Fruit fly (Drosophila melanogaster) whole organism, embryonic: ENCODE results near the gene msopa.

Experiments
- Adf1 ChIP-seq: fragments of 200-800 bp; sonication (Bioruptor generic); IDR thresholded peaks from 2 replicates; pipeline ENCODE4 v1.3.6; 2022; ENCODE audit warnings: missing biosample characterization, missing genetic modification characterization
- BEAF-32 ChIP-seq: fragments of 200-800 bp; sonication (Bioruptor generic); optimal IDR thresholded peaks from 3 replicates; lab custom pipeline; 2017; ENCODE audit warnings: missing biosample characterization, missing genetic modification characterization, mild to moderate bottlenecking, moderate library complexity, missing genetic modification reagents
- CG10267 ChIP-seq: fragments of 200-800 bp; sonication (Bioruptor generic); optimal IDR thresholded peaks from 2 replicates; lab custom pipeline; 2018; ENCODE audit warnings: missing biosample characterization, mild to moderate bottlenecking, missing genetic modification characterization, moderate library complexity
- CG10366 ChIP-seq: fragments of 200-800 bp; sonication (Bioruptor generic); IDR thresholded peaks from 2 replicates; pipeline ENCODE4 v1.3.6; 2022; ENCODE audit warnings: missing biosample characterization, missing genetic modification characterization
- CG10654 ChIP-seq: fragments of 200-800 bp; sonication (Bioruptor generic); optimal IDR thresholded peaks from 2 replicates; lab custom pipeline; 2016; ENCODE audit warnings: missing biosample characterization, missing genetic modification characterization
- CG11085 ChIP-seq: fragments of 200-800 bp; sonication (Bioruptor generic); IDR thresholded peaks from 2 replicates; pipeline ENCODE4 v1.3.6; 2022; ENCODE audit warnings: missing biosample characterization, missing genetic modification characterization
- CG11723 ChIP-seq: fragments of 200-800 bp; sonication (Bioruptor generic); optimal IDR thresholded peaks from 2 replicates; lab custom pipeline; 2017; ENCODE audit warnings: missing biosample characterization, mild to moderate bottlenecking, missing genetic modification characterization
- CG12236 ChIP-seq: fragments of 200-800 bp; sonication (Bioruptor generic); optimal IDR thresholded peaks from 2 replicates; lab custom pipeline; 2016; ENCODE audit warnings: missing biosample characterization, missing genetic modification characterization
- CG15479 ChIP-seq: fragments of 200-800 bp; sonication (Bioruptor generic); optimal IDR thresholded peaks from 3 replicates; lab custom pipeline; 2019; ENCODE audit warnings: missing biosample characterization, mild to moderate bottlenecking, missing genetic modification characterization, moderate library complexity
- CG2712 ChIP-seq: fragments of 200-800 bp; optimal IDR thresholded peaks from 3 replicates; lab custom pipeline; 2019; ENCODE audit warnings: missing biosample characterization, mild to moderate bottlenecking, missing genetic modification characterization, moderate library complexity
- CG3407 ChIP-seq: fragments of 200-800 bp; sonication (Bioruptor generic); optimal IDR thresholded peaks from 2 replicates; lab custom pipeline; 2018; ENCODE audit warnings: missing biosample characterization, mild to moderate bottlenecking, missing genetic modification characterization
- CG34376 ChIP-seq: fragments of 200-800 bp; sonication (Bioruptor generic); optimal IDR thresholded peaks from 2 replicates; lab custom pipeline; 2018; ENCODE audit warnings: missing biosample characterization, mild to moderate bottlenecking, missing genetic modification characterization
- CG4424 ChIP-seq: fragments of 200-800 bp; sonication (Bioruptor generic); optimal IDR thresholded peaks from 3 replicates; lab custom pipeline; 2016; ENCODE audit warnings: missing biosample characterization, missing genetic modification characterization
- CG6683 ChIP-seq: fragments of 200-800 bp; sonication (Bioruptor generic); optimal IDR thresholded peaks from 2 replicates; lab custom pipeline; 2017; ENCODE audit warnings: missing biosample characterization, mild to moderate bottlenecking, missing genetic modification characterization, missing genetic modification reagents
- CG6765 ChIP-seq: fragments of 200-800 bp; sonication (Bioruptor generic); optimal IDR thresholded peaks from 3 replicates; lab custom pipeline; 2017; ENCODE audit warnings: missing biosample characterization, mild to moderate bottlenecking, missing genetic modification characterization
- CG7556 ChIP-seq: fragments of 200-800 bp; sonication (Bioruptor generic); optimal IDR thresholded peaks from 2 replicates; lab custom pipeline; 2017; ENCODE audit warnings: missing biosample characterization, mild to moderate bottlenecking, missing genetic modification characterization
- CG8765 ChIP-seq: fragments of 200-800 bp; sonication (Bioruptor generic); IDR thresholded peaks from 2 replicates; pipeline ENCODE4 v1.3.6; 2022; ENCODE audit warnings: missing biosample characterization, missing genetic modification characterization
- CG9437 ChIP-seq: fragments of 200-800 bp; sonication (Bioruptor generic); optimal IDR thresholded peaks from 2 replicates; lab custom pipeline; 2018; ENCODE audit warnings: missing biosample characterization, mild to moderate bottlenecking, missing genetic modification characterization
- CG9727 ChIP-seq: fragments of 200-800 bp; sonication (Bioruptor generic); optimal IDR thresholded peaks from 3 replicates; lab custom pipeline; 2017; ENCODE audit warnings: missing biosample characterization, mild to moderate bottlenecking, missing genetic modification characterization
- CG9817 ChIP-seq: fragments of 200-800 bp; sonication (Bioruptor generic); optimal IDR thresholded peaks from 2 replicates; lab custom pipeline; 2018; ENCODE audit warnings: missing biosample characterization, mild to moderate bottlenecking, missing genetic modification characterization, moderate library complexity
- CoRest ChIP-seq: fragments of 200-800 bp; sonication (Bioruptor generic); optimal IDR thresholded peaks from 3 replicates; lab custom pipeline; 2018; ENCODE audit warnings: missing biosample characterization, mild to moderate bottlenecking, missing genetic modification characterization, moderate library complexity
- Hr39 ChIP-seq: fragments of >200 bp; optimal IDR thresholded peaks from 2 replicates; lab custom pipeline; 2017
- Hr78 ChIP-seq, 2 experiments: fragments of 200-800 bp in 1 of 2; fragments of >200 bp in 1 of 2; sonication (Bioruptor generic) in 1 of 2; optimal IDR thresholded peaks; 2 replicates each; lab custom pipeline; 2017 to 2019; ENCODE audit warnings: missing biosample characterization in 2 of 2, missing genetic modification characterization in 2 of 2, mild to moderate bottlenecking in 1 of 2, moderate library complexity in 1 of 2
- Jarid2 ChIP-seq: fragments of 200-800 bp; sonication (Bioruptor generic); optimal IDR thresholded peaks from 3 replicates; lab custom pipeline; 2017; ENCODE audit warnings: mild to moderate bottlenecking, missing biosample characterization, missing genetic modification reagents, missing genetic modification characterization
- Kr ChIP-seq: fragments of 200-800 bp; sonication (Bioruptor generic); optimal IDR thresholded peaks from 2 replicates; lab custom pipeline; 2017; ENCODE audit warnings: missing biosample characterization, mild to moderate bottlenecking, missing genetic modification characterization
- Lim3 ChIP-seq: fragments of 200-800 bp; sonication (Bioruptor generic); IDR thresholded peaks from 2 replicates; pipeline ENCODE4 v1.3.6; 2022; ENCODE audit warnings: missing biosample characterization, missing genetic modification characterization
- Mrtf ChIP-seq: fragments of 200-800 bp; sonication (Bioruptor generic); IDR thresholded peaks from 3 replicates; pipeline ENCODE4 v1.3.6; 2022; ENCODE audit warnings: missing biosample characterization, missing genetic modification characterization
- Myb ChIP-seq: fragments of 200-800 bp; sonication (Bioruptor generic); optimal IDR thresholded peaks from 2 replicates; lab custom pipeline; 2016; ENCODE audit warnings: missing biosample characterization, missing genetic modification characterization
- Poxn ChIP-seq: fragments of 200-800 bp; sonication (Bioruptor generic); IDR thresholded peaks from 2 replicates; pipeline ENCODE4 v1.3.6; 2022; ENCODE audit warnings: missing biosample characterization, missing genetic modification characterization
- amos ChIP-seq: fragments of 200-800 bp; sonication (Bioruptor generic); IDR thresholded peaks from 2 replicates; pipeline ENCODE4 v1.3.6; 2022; ENCODE audit warnings: missing biosample characterization, missing genetic modification characterization; ENCODE audit not compliant: partially characterized antibody
- cg ChIP-seq: fragments of 200-800 bp; sonication (Bioruptor generic); optimal IDR thresholded peaks from 3 replicates; lab custom pipeline; 2019; ENCODE audit warnings: missing biosample characterization, mild to moderate bottlenecking, missing genetic modification characterization, moderate library complexity
- chm ChIP-seq: fragments of 200-800 bp; sonication (Bioruptor generic); IDR thresholded peaks from 2 replicates; pipeline ENCODE4 v1.3.6; 2022; ENCODE audit warnings: missing biosample characterization, missing genetic modification characterization
- danr ChIP-seq: fragments of 200-800 bp; sonication (Bioruptor generic); IDR thresholded peaks from 2 replicates; pipeline ENCODE4 v1.3.6; 2022; ENCODE audit warnings: missing biosample characterization, missing genetic modification characterization
- dm ChIP-seq: fragments of 200-800 bp; sonication (Bioruptor generic); optimal IDR thresholded peaks from 3 replicates; lab custom pipeline; 2016; ENCODE audit warnings: missing biosample characterization, missing genetic modification characterization
- fd64A ChIP-seq: fragments of 200-800 bp; sonication (Bioruptor generic); optimal IDR thresholded peaks from 3 replicates; lab custom pipeline; 2018; ENCODE audit warnings: missing biosample characterization, mild to moderate bottlenecking, missing genetic modification characterization
- ftz-f1 ChIP-seq: fragments of 200-800 bp; sonication (Bioruptor generic); optimal IDR thresholded peaks from 2 replicates; lab custom pipeline; 2016; ENCODE audit warnings: missing biosample characterization, missing genetic modification characterization
- fu2 ChIP-seq: fragments of 200-800 bp; sonication (Bioruptor generic); optimal IDR thresholded peaks from 2 replicates; lab custom pipeline; 2016; ENCODE audit warnings: missing biosample characterization, missing genetic modification characterization
- gsb ChIP-seq: fragments of 200-800 bp; sonication (Bioruptor generic); IDR thresholded peaks from 2 replicates; pipeline ENCODE4 v1.3.6; 2022; ENCODE audit warnings: missing biosample characterization, missing genetic modification characterization
- ken ChIP-seq: fragments of 200-800 bp; sonication (Bioruptor generic); IDR thresholded peaks from 3 replicates; pipeline ENCODE4 v1.3.6; 2022; ENCODE audit warnings: missing biosample characterization, missing genetic modification characterization
- lbe ChIP-seq: fragments of 200-800 bp; sonication (Bioruptor generic); optimal IDR thresholded peaks from 2 replicates; lab custom pipeline; 2016; ENCODE audit warnings: missing biosample characterization, mild to moderate bottlenecking, missing genetic modification characterization
- nom ChIP-seq: fragments of 200-800 bp; sonication (Bioruptor generic); optimal IDR thresholded peaks from 2 replicates; lab custom pipeline; 2017; ENCODE audit warnings: missing biosample characterization, missing genetic modification characterization, mild to moderate bottlenecking, moderate library complexity, missing genetic modification reagents
- ro ChIP-seq: fragments of 200-800 bp; sonication (Bioruptor generic); IDR thresholded peaks from 2 replicates; pipeline ENCODE4 v1.3.6; 2022; ENCODE audit warnings: missing biosample characterization, missing genetic modification characterization
- row ChIP-seq: fragments of 200-800 bp; sonication (Bioruptor generic); IDR thresholded peaks from 3 replicates; pipeline ENCODE4 v1.3.6; 2022; ENCODE audit warnings: missing biosample characterization, missing genetic modification characterization
- seq ChIP-seq: fragments of 200-800 bp; sonication (Bioruptor generic); IDR thresholded peaks from 2 replicates; pipeline ENCODE4 v1.3.6; 2022; ENCODE audit warnings: missing biosample characterization, missing genetic modification characterization
- sr ChIP-seq: fragments of 200-800 bp; sonication (Bioruptor generic); IDR thresholded peaks from 3 replicates; pipeline ENCODE4 v1.3.6; 2022; ENCODE audit warnings: missing biosample characterization, missing genetic modification characterization
- trh ChIP-seq: fragments of 200-800 bp; sonication (Bioruptor generic); optimal IDR thresholded peaks from 2 replicates; lab custom pipeline; 2016; ENCODE audit warnings: missing biosample characterization, missing genetic modification characterization
- usp ChIP-seq: fragments of >200 bp; optimal IDR thresholded peaks from 2 replicates; lab custom pipeline; 2017; ENCODE audit warnings: missing biosample characterization, missing genetic modification characterization
- wek ChIP-seq: fragments of 200-800 bp; sonication (Bioruptor generic); optimal IDR thresholded peaks from 3 replicates; lab custom pipeline; 2018; ENCODE audit warnings: missing biosample characterization, mild to moderate bottlenecking, missing genetic modification characterization, moderate library complexity
- zen2 ChIP-seq: fragments of 200-800 bp; sonication (Bioruptor generic); IDR thresholded peaks from 3 replicates; pipeline ENCODE4 v1.3.6; 2022; ENCODE audit warnings: missing biosample characterization, missing genetic modification characterization; ENCODE audit not compliant: partially characterized antibody

msopa gene

DNA sequence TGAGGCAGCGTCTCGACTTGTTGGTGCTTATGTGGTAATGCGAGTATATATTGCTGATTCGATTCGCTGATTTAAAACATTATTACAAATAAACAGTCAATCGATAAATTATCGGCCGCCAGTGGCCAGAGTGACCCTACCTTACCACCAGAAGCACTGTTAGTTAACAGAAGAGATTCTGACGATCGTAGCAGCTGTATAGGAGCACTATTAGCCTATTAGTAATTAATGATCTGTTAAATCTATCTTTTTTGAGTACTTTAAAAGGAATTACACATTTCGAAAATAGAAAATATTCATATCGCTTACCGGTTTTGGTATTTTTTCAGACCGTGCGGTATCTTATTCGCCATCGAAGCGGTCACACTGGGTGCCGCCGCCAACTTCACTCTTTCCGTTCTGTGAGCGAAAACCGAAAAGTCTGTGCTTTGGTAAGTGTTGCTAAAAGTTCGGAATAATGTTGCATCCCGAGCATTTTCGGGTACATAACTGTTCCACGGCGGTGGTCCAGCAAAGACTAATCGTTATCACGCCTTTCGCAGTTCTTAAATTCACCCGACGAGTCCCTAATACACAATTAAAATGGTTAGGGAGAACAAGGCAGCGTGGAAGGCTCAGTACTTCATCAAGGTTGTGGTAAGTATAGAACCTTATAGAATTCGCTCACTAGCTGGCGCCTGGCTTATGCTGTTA lies 6.7 kb upstream of the msopa start, which contains the start of the genes CG7130 and RpLP0 (continued):
- TF ChIP-seq CG6765 (GFP tag; lab: Kevin White, UChicago) (peak; percentile 97), CG3407 (GFP tag; lab: Kevin White, UChicago) (peak; percentile 94), usp (GFP tag; lab: Kevin White, UChicago) (no peak), row (GFP tag; lab: Robert Waterston, UW) (peak; percentile 57), fd64A (GFP tag; lab: Kevin White, UChicago) (peak; percentile 92), ro (GFP tag; lab: Robert Waterston, UW) (peak; percentile 11; the same call in 1 of the 2 replicates), trh (GFP tag; lab: Kevin White, UChicago) (peak; percentile 78), BEAF-32 (GFP tag; lab: Kevin White, UChicago) (peak; percentile 75), ftz-f1 (peak; percentile 78), seq (GFP tag; lab: Robert Waterston, UW) (peak; percentile 83), ken (GFP tag; lab: Robert Waterston, UW) (peak; percentile 90), CG9437 (peak; percentile 85), CG6683 (GFP tag; lab: Kevin White, UChicago) (peak; percentile 89), CG11085 (GFP tag; lab: Robert Waterston, UW) (peak; percentile 85), Kr (GFP tag; lab: Kevin White, UChicago) (peak; percentile 38), dm (peak; percentile 96), cg (no peak), CG7556 (GFP tag; lab: Kevin White, UChicago) (peak; percentile 79), lbe (GFP tag; lab: Kevin White, UChicago) (peak; percentile 69), CG34376 (GFP tag; lab: Kevin White, UChicago) (peak; percentile 97), CG9727 (peak; percentile 96), gsb (GFP tag; lab: Robert Waterston, UW) (peak; percentile 83), CoRest (tag; lab: Kevin White, UChicago) (peak; percentile 85), Myb (GFP tag; lab: Kevin White, UChicago) (peak; percentile 82), Hr78 (GFP tag; optimal IDR thresholded peaks at IDR 0.05; lab: Kevin White, UChicago) (peak in 1 of 2 experiments; percentile 49), CG10267 (tag; lab: Kevin White, UChicago) (peak; percentile 86), CG4424 (GFP tag; lab: Kevin White, UChicago) (peak; percentile 87), sr (GFP tag; lab: Robert Waterston, UW) (peak; percentile 90), amos (peak; percentile 42; the same call in 1 of the 2 replicates), CG15479 (GFP tag; lab: Kevin White, UChicago) (peak; percentile 36), CG8765 (GFP tag; lab: Robert Waterston, UW) (peak; percentile 46; the same call in 1 of the 2 replicates), CG11723 (GFP tag; lab: Kevin White, UChicago) (peak; percentile 90), nom (GFP tag; lab: Kevin White, UChicago) (peak; percentile 86), chm (peak; percentile 93), Hr39 (no peak), CG12236 (GFP tag; lab: Kevin White, UChicago) (peak; percentile 92), CG10366 (peak; percentile 81), CG10654 (GFP tag; lab: Kevin White, UChicago) (peak; percentile 90), Jarid2 (GFP tag; lab: Kevin White, UChicago) (peak; percentile 84), CG2712 (tag; lab: Kevin White, UChicago) (peak; percentile 87), Poxn (peak; percentile 50; the same call in 1 of the 2 replicates), CG9817 (tag; lab: Kevin White, UChicago) (peak; percentile 85), zen2 (GFP tag; lab: Robert Waterston, UW) (no peak), Lim3 (GFP tag; lab: Robert Waterston, UW) (0 out of 2 replicates have a peak, but pooled peaks have one; percentile 15), Mrtf (GFP tag; lab: Robert Waterston, UW) (peak; percentile 64; the same call in 1 of the 3 replicates), Adf1 (GFP tag; lab: Robert Waterston, UW) (peak; percentile 53), danr (GFP tag; lab: Robert Waterston, UW) (0 out of 2 replicates have a peak, but pooled peaks have one; percentile 13), wek (GFP tag; lab: Kevin White, UChicago) (peak; percentile 94), fu2 (peak; percentile 86)
